Fruit fly (Drosophila melanogaster): ENCODE data around the gene Gclc.

The Gclc gene

DNA sequence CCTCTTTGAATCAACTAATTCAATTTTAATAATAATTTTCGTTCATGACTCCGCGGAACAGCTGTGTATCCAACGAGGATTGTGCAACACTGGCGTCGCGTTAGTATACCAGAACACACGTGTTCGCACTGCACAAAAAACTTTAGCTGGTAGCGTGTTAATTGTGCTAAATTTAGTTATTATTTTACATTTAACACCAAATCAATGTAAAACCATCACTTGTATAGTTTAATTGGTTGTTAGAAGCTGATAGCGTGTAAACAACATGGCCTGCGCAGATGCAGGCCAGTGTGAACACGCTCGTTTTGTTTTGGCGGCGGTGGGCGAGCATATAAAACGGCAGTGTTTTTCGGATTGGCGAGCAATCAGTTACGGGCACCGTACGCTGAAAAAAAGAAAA lies 41.3 kb upstream of the Gclc start, which contains the start of the genes Traf6 and GIIIspla2 (continued):
- TF ChIP-seq CG4318 (GFP tag; optimal IDR thresholded peaks at IDR 0.05) = no peak
- TF ChIP-seq CG8119 (GFP tag; IDR thresholded peaks at IDR 0.05) = peak; percentile 63
- TF ChIP-seq cyc (GFP tag; optimal IDR thresholded peaks at IDR 0.05) = peak; percentile 66
- peak; percentile 81 for TF ChIP-seq CG10631 (GFP tag; optimal IDR thresholded peaks at IDR 0.05)
- peak; percentile 69 for TF ChIP-seq achi (GFP tag; optimal IDR thresholded peaks at IDR 0.05)
- TF ChIP-seq CG10669 (GFP tag; optimal IDR thresholded peaks at IDR 0.05) = peak; percentile 72
- peak; percentile 64; the same call in 1 of the 2 replicates for TF ChIP-seq CG11294 (GFP tag; IDR thresholded peaks at IDR 0.05)
- no peak for TF ChIP-seq Eip93F (GFP tag; optimal IDR thresholded peaks at IDR 0.05)
- TF ChIP-seq esn (GFP tag; optimal IDR thresholded peaks at IDR 0.05) = peak; percentile 83
- TF ChIP-seq fkh (GFP tag; optimal IDR thresholded peaks at IDR 0.05) = no peak
- peak; percentile 80 for TF ChIP-seq topi (GFP tag; optimal IDR thresholded peaks at IDR 0.05)
- peak; percentile 74 for TF ChIP-seq dac (GFP tag; optimal IDR thresholded peaks at IDR 0.05)
- no peak for TF ChIP-seq CG6276 (GFP tag; optimal IDR thresholded peaks at IDR 0.05)
- peak; percentile 80 for TF ChIP-seq CG15336 (GFP tag; IDR thresholded peaks at IDR 0.05)
- peak; percentile 78 for TF ChIP-seq Met (GFP tag; optimal IDR thresholded peaks at IDR 0.05)
- peak; percentile 68 for TF ChIP-seq CG1621 (tag; optimal IDR thresholded peaks at IDR 0.05)
- no peak for TF ChIP-seq OdsH (GFP tag; optimal IDR thresholded peaks at IDR 0.05)
- peak; percentile 83 for TF ChIP-seq eg (GFP tag; IDR thresholded peaks at IDR 0.05)
- peak; percentile 62 for TF ChIP-seq Ets21C (GFP tag; optimal IDR thresholded peaks at IDR 0.05)
- peak; percentile 54 for TF ChIP-seq CG11902 (GFP tag; optimal IDR thresholded peaks at IDR 0.05)
- peak; percentile 29 for TF ChIP-seq CG6854 (GFP tag; optimal IDR thresholded peaks at IDR 0.05)
- TF ChIP-seq fd59A (GFP tag; optimal IDR thresholded peaks at IDR 0.05) = peak; percentile 64
- no peak for TF ChIP-seq Blimp-1 (GFP tag; optimal IDR thresholded peaks at IDR 0.05)
- no peak for TF ChIP-seq CG3919 (GFP tag; optimal IDR thresholded peaks at IDR 0.05)
- peak; percentile 42 for TF ChIP-seq CG6792 (GFP tag; optimal IDR thresholded peaks at IDR 0.05)
- peak; percentile 63 for TF ChIP-seq acj6 (GFP tag; optimal IDR thresholded peaks at IDR 0.05)
- TF ChIP-seq Sox15 (GFP tag; optimal IDR thresholded peaks at IDR 0.05) = peak; percentile 39
- peak; percentile 85 for TF ChIP-seq lz (GFP tag; optimal IDR thresholded peaks at IDR 0.05)
- no peak for TF ChIP-seq CG6808 (GFP tag; optimal IDR thresholded peaks at IDR 0.05)
- peak; percentile 80 for TF ChIP-seq CG31627 (GFP tag; optimal IDR thresholded peaks at IDR 0.05)
- TF ChIP-seq CG3032 (tag; optimal IDR thresholded peaks at IDR 0.05) = peak; percentile 80
- TF ChIP-seq CG11762 (GFP tag; optimal IDR thresholded peaks at IDR 0.05; ENCODE audit: insufficient read depth) = no peak
- TF ChIP-seq Ets96B (tag; optimal IDR thresholded peaks at IDR 0.05) = peak; percentile 68
- TF ChIP-seq ss (GFP tag; optimal IDR thresholded peaks at IDR 0.05) = no peak
- no peak for TF ChIP-seq CG34406 (GFP tag; optimal IDR thresholded peaks at IDR 0.05)

DNA sequence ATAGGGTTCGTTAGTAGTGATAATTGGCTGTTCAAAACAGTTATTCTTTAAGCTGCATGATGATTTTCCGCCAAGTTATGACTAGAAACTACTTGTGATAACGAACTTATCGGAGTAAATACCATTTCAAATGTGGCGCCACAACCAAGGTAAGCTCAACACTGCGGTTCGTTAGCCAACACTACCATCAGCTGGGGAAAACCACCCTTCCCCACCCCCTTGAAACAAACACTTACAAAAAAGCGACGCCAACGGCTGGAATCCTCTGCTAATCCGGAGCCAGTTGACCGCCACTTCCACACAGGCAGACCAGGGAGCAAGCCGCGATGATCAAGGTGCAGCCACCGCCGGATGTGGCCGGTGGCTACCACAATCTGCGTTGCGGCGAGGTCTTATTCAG lies 36.8 kb upstream of the Gclc start, which contains the start of gene CG18262:
CG18262 (plus strand) TSS at position 231 of the 400 bp plus-strand sequence.
- TF ChIP-seq Gug (GFP tag; IDR thresholded peaks at IDR 0.05) (no peak), esn (GFP tag; optimal IDR thresholded peaks at IDR 0.05) (peak; percentile 19), CG15336 (GFP tag; IDR thresholded peaks at IDR 0.05) (peak; percentile 28; the same call in 1 of the 2 replicates), eg (GFP tag; IDR thresholded peaks at IDR 0.05) (no peak), CG10669 (GFP tag; optimal IDR thresholded peaks at IDR 0.05) (no peak), Eip78C (GFP tag) (peak; percentile 70), salr (GFP tag; optimal IDR thresholded peaks at IDR 0.05) (no peak)

DNA sequence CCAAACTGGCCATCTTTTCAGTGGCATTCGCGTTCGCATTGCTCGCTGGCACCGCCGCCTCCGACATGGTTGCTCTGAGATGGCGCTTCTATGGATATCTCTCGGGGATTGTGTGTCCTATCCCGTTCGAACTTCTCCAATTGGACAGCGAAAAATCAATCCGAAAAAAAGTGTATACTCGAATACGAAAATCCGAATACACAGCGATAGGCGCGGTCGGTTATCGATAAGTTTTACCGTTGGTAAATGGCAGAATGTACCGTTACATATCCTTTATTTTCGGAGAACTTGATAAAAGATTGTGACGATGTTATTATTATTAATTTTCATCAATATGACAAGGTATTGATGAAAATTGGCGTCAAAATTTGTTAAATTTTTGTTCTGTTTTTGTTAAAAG lies 36.1 kb upstream of the Gclc start, which contains the start of gene Gbeta5:
Gbeta5 (minus strand) TSS at position 199 of the 400 bp plus-strand sequence.
- TF ChIP-seq Eip75B (GFP tag; optimal IDR thresholded peaks at IDR 0.05) (no peak), Ets96B (tag; optimal IDR thresholded peaks at IDR 0.05) (no peak), Met (GFP tag; optimal IDR thresholded peaks at IDR 0.05) (no peak), Lpt (GFP tag; optimal IDR thresholded peaks at IDR 0.05) (no peak), svp (GFP tag) (no peak), CG34406 (GFP tag; optimal IDR thresholded peaks at IDR 0.05) (no peak), pdm3 (GFP tag; optimal IDR thresholded peaks at IDR 0.05) (no peak), eg (GFP tag; IDR thresholded peaks at IDR 0.05) (no peak), vri (GFP tag; optimal IDR thresholded peaks at IDR 0.05) (no peak), CG3032 (tag; optimal IDR thresholded peaks at IDR 0.05) (no peak), ss (GFP tag; optimal IDR thresholded peaks at IDR 0.05) (no peak), Sox102F (GFP tag; optimal IDR thresholded peaks at IDR 0.05) (no peak), Hr39 (GFP tag; optimal IDR thresholded peaks at IDR 0.05) (no peak), CG10631 (GFP tag; optimal IDR thresholded peaks at IDR 0.05) (no peak)

Data from whole organism, prepupa.